Worm (Caenorhabditis elegans): Measurements from ENCODE around the gene F32D1.8.

F32D1.8 gene

DNA sequence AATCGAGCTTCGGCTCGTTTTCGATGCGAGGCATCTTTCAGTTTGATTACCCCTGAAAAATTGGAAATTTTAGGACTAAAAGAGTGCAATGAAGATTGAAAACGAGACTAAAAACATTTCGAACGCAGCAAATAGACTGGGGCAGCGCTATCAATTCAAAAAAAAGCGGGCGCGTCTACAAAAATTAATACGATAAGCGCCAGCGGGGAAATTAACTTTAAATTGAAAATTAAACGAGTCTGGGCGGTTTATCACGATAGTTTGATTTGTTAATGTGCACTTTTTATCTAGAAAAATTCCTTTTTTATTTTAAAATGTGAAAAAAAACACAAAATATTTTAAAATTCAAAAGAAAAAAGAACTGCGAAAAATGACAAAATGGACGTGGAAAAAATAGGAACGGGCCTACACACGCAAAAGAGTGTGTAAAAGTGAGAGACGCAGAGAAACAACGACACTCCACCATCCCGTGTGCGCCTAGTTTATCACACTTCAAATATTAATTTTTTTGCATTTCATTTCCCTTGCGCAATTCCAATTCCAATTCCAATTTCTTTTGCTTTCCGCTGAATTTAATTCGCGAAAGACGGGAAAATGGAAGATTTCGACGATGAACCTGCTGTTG, 6.1 kb downstream of the F32D1.8 start, which contains the start of the genes gmpr-1 and fipp-1:
TSS of gene gmpr-1 (minus strand) at position 75 of the 625 bp plus-strand sequence.
TSS of gene fipp-1 (plus strand) at position 499 of the 625 bp plus-strand sequence.
- TF ChIP-seq nhr-25 (tag; optimal IDR thresholded peaks at IDR 0.05; ENCODE audit: borderline replicate concordance, insufficient read depth) (peak; percentile 5), spr-1 (tag; optimal IDR thresholded peaks at IDR 0.05) (no peak), unc-62 (GFP tag; optimal IDR thresholded peaks at IDR 0.05 in 1 of 2) (no peak), unc-62 (tag; optimal IDR thresholded peaks at IDR 0.05) (no peak), dmd-9 (GFP tag; IDR thresholded peaks at IDR 0.05) (no peak), hif-1 (tag; optimal IDR thresholded peaks at IDR 0.05) (peak in 1 of 2 experiments; percentile 21), R02D3.7 (tag; optimal IDR thresholded peaks at IDR 0.05) (no peak), daf-19 (GFP tag; conservative IDR thresholded peaks at IDR 0.05) (no peak), mdt-29 (GFP tag; IDR thresholded peaks at IDR 0.05) (no peak), lsy-2 (tag; optimal IDR thresholded peaks at IDR 0.05) (peak in 1 of 2 experiments; percentile 73), egl-27 (tag; optimal IDR thresholded peaks at IDR 0.05) (no peak), hlh-11 (tag; optimal IDR thresholded peaks at IDR 0.05) (peak; percentile 23), dpl-1 (GFP tag; optimal IDR thresholded peaks at IDR 0.05) (peak; percentile 67), ceh-28 (tag; optimal IDR thresholded peaks at IDR 0.05) (no peak), snpc-4 (tag; optimal IDR thresholded peaks at IDR 0.05) (no peak), daf-8 (GFP tag; IDR thresholded peaks at IDR 0.05) (no peak), cey-2 (tag; optimal IDR thresholded peaks at IDR 0.05; ENCODE audit: borderline replicate concordance, insufficient read depth) (no peak), nhr-41 (GFP tag; IDR thresholded peaks at IDR 0.05) (no peak), dve-1 (tag; optimal IDR thresholded peaks at IDR 0.05; ENCODE audit: insufficient read depth) (peak; percentile 51), mdl-1 (tag; optimal IDR thresholded peaks at IDR 0.05) (peak in 1 of 2 experiments; percentile 8), lir-3 (tag; optimal IDR thresholded peaks at IDR 0.05) (no peak), Y5F2A.4 (GFP tag; optimal IDR thresholded peaks at IDR 0.05) (no peak), pha-4 (GFP tag; IDR thresholded peaks at IDR 0.05) (0 out of 2 replicates have a peak, but pooled peaks have one; percentile 26), pha-4 (tag; optimal IDR thresholded peaks at IDR 0.05) (no peak), nhr-76 (tag; optimal IDR thresholded peaks at IDR 0.05) (no peak), nhr-6 (tag; optimal IDR thresholded peaks at IDR 0.05) (no peak), T20F7.1 (GFP tag; optimal IDR thresholded peaks at IDR 0.05) (peak; percentile 99), lin-38 (GFP tag; IDR thresholded peaks at IDR 0.05) (peak; percentile 31; the same call in 1 of the 2 replicates), Y48G9A.11 (GFP tag; IDR thresholded peaks at IDR 0.05) (peak; percentile 80), zip-2 (tag; optimal IDR thresholded peaks at IDR 0.05) (no peak), hlh-30 (tag; optimal IDR thresholded peaks at IDR 0.05; ENCODE audit: insufficient read depth) (peak; percentile 42), nhr-11 (tag; optimal IDR thresholded peaks at IDR 0.05) (no peak), ctbp-1 (GFP tag; IDR thresholded peaks at IDR 0.05) (no peak), hmg-1.1 (GFP tag; IDR thresholded peaks at IDR 0.05) (peak; percentile 53), nhr-102 (tag; optimal IDR thresholded peaks at IDR 0.05) (no peak), mes-2 (tag; optimal IDR thresholded peaks at IDR 0.05; ENCODE audit: poor library complexity, severe bottlenecking) (peak; percentile 60), pqm-1 (tag; optimal IDR thresholded peaks at IDR 0.05) (peak; percentile 67)

- TF ChIP-seq set-16 (GFP tag; IDR thresholded peaks at IDR 0.05) (peak; percentile 55; the same call in 1 of the 2 replicates), aha-1 (tag) (no peak)
Measured at ce11 chrV:4370515-4370914, 7.0 kb downstream of the F32D1.8 start.

Data from whole organism, L4 larva.